Worm (Caenorhabditis elegans) whole organism, early embryonic: ENCODE results near the gene lon-8.

ENCODE experiments used
- B0310.2 ChIP-seq: sonication (generic microtip); optimal IDR thresholded peaks from 2 replicates; lab custom pipeline; 2016; ENCODE audit warnings: mild to moderate bottlenecking, missing genetic modification characterization, missing compliant biosample characterization
- aly-1 ChIP-seq: sonication (generic microtip); optimal IDR thresholded peaks from 2 replicates; lab custom pipeline; 2016; ENCODE audit warnings: missing genetic modification characterization, missing compliant biosample characterization
- ama-1 ChIP-seq: fragments of 150-350 bp; optimal IDR thresholded peaks from 2 replicates; lab custom pipeline; 2014
- ceh-13 ChIP-seq: fragments of 200-800 bp; sonication (Bioruptor generic); optimal IDR thresholded peaks from 2 replicates; lab custom pipeline; 2018; ENCODE audit warnings: mild to moderate bottlenecking, missing genetic modification characterization, missing compliant biosample characterization
- flt-1 ChIP-seq: fragments of 200-800 bp; sonication (Bioruptor generic); IDR thresholded peaks from 2 replicates; pipeline ENCODE4 v1.3.6; 2022; ENCODE audit warnings: missing genetic modification characterization, missing compliant biosample characterization
- hmbx-1 ChIP-seq: sonication (generic microtip); optimal IDR thresholded peaks from 2 replicates; lab custom pipeline; 2016; ENCODE audit warnings: mild to moderate bottlenecking, missing genetic modification characterization, missing compliant biosample characterization
- hnd-1 ChIP-seq: sonication (generic microtip); optimal IDR thresholded peaks from 2 replicates; lab custom pipeline; 2016; ENCODE audit warnings: missing genetic modification characterization, missing compliant biosample characterization
- sea-1 ChIP-seq: fragments of 200-800 bp; sonication (Bioruptor generic); conservative IDR thresholded peaks from 2 replicates; pipeline ENCODE4 v1.3.6; 2022; ENCODE audit warnings: missing genetic modification characterization, missing compliant biosample characterization
- tbx-11 ChIP-seq: fragments of 200-800 bp; sonication (Bioruptor generic); IDR thresholded peaks from 2 replicates; pipeline ENCODE4 v1.3.6; 2022; ENCODE audit warnings: missing genetic modification characterization, missing compliant biosample characterization
- tra-4 ChIP-seq: sonication (generic microtip); optimal IDR thresholded peaks from 2 replicates; lab custom pipeline; 2017; ENCODE audit warnings: missing genetic modification characterization, missing compliant biosample characterization

DNA sequence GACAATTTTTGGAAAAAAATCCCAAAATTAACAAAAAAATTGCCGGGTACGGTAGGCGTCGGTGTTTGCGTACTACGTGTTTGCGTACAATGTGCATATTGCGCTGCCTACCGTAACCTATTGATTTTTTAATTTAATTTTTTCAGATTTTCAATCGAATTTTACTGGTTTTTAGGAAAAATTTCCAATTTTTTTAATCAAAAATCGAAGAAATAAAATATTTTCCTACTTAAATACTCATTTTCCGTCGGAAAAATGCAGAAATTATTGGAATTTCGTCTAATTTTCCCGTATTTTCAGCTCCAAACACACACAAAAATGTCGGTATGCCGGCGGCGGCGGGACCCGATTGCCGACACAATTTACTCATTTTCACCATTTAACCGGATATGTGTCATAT is 15.2 kb downstream of the lon-8 start, which contains the start of gene Y59A8B.21:
- TF ChIP-seq tra-4 (tag; lab: Kevin White, UChicago): no peak
- no peak for TF ChIP-seq ama-1
- TF ChIP-seq hmbx-1 (tag; lab: Kevin White, UChicago): no peak
- no peak for TF ChIP-seq ceh-13 (GFP tag; lab: Kevin White, UChicago)
- no peak for TF ChIP-seq hnd-1 (tag; lab: Kevin White, UChicago)
- TF ChIP-seq aly-1: no peak
- TF ChIP-seq flt-1 (GFP tag; lab: Robert Waterston, UW): no peak
- TF ChIP-seq sea-1 (GFP tag; lab: Robert Waterston, UW): no peak
- TF ChIP-seq tbx-11 (GFP tag; lab: Robert Waterston, UW): no peak
- no peak for TF ChIP-seq B0310.2 (tag; lab: Kevin White, UChicago)
